Fruit fly (Drosophila melanogaster): ENCODE measurements around the gene Smyd3.

DNA sequence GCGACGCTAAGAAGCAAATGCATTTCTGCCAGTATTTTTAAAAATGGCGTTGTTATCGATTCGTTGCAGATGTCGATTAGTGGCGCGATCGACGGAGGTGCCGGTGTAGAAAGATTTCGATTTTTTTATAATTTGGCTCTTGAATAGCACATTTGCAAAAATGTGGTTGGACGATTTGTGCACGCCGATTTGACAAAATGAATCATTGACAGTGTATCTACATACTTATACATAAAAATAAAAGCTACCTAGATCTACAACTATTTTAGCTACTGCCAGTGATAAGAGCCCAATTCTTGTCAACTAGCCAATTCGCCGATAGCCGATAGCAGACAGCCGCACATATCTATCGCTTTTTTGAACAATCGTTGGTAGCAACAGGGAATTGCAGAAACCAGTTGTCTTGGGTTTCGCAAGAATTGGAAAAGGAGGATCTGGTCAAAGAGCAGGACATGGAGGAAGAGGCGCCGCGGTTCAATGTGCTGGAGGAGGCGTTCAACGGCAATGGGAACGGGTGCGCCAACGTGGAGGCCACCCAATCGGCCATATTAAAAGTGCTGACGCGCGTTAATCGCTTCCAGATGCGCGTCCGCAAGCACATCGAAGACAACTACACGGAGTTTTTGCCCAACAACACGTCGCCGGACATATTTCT lies 4.7 kb downstream of the Smyd3 start, which contains the start of the genes Klp3A and Zw10:
- TF ChIP-seq CG14655 (GFP tag; optimal IDR thresholded peaks at IDR 0.05) (no peak), fd96Ca (GFP tag; IDR thresholded peaks at IDR 0.05) (0 out of 3 replicates have a peak, but pooled peaks have one; percentile 31), EcR (GFP tag; optimal IDR thresholded peaks at IDR 0.05) (no peak), CG12605 (GFP tag; IDR thresholded peaks at IDR 0.05) (no peak), CG10348 (GFP tag; IDR thresholded peaks at IDR 0.05) (no peak), CG9948 (tag; optimal IDR thresholded peaks at IDR 0.05) (no peak), CG34367 (tag; optimal IDR thresholded peaks at IDR 0.05) (no peak), Pif1A (GFP tag; optimal IDR thresholded peaks at IDR 0.05) (no peak), CG32121 (GFP tag; IDR thresholded peaks at IDR 0.05) (peak; percentile 38; the same call in 1 of the 2 replicates), CG8301 (tag; optimal IDR thresholded peaks at IDR 0.05) (no peak), CG8159 (tag; optimal IDR thresholded peaks at IDR 0.05) (no peak), D1 (tag; optimal IDR thresholded peaks at IDR 0.05) (no peak), gl (tag; optimal IDR thresholded peaks at IDR 0.05) (no peak)

All from whole organism, pupa.